Worm (Caenorhabditis elegans): ENCODE data around the gene D1005.4.

DNA sequence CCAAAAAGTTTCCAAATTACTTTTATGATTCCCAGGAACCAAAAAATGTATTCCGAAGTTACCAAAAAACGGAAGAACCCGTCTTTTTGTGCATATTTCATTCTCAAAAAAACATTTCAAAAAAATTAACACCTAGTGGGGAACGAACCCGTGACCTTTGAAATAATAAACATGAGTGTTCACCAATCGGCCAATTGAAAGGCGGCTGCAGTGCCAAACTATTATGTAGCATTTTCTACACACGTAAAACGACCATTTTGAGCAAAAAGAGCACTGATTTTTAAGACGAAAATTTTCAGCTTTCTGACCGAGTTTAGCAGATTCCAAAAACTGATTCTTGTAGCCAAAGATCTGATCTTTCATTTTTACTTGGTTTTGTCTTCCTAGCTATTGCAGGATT is 5.4 kb upstream of the D1005.4 start:
- TF ChIP-seq ceh-88 (GFP tag; IDR thresholded peaks at IDR 0.05) (no peak), ama-1 (optimal IDR thresholded peaks at IDR 0.05) (no peak), tbx-2 (tag; optimal IDR thresholded peaks at IDR 0.05) (no peak), unc-62 (GFP tag; optimal IDR thresholded peaks at IDR 0.05) (no peak), nhr-47 (tag; optimal IDR thresholded peaks at IDR 0.05) (no peak), elt-2 (tag; optimal IDR thresholded peaks at IDR 0.05) (no peak), ceh-90 (tag; optimal IDR thresholded peaks at IDR 0.05) (no peak), lin-35 (GFP tag; optimal IDR thresholded peaks at IDR 0.05) (no peak), nhr-76 (tag; optimal IDR thresholded peaks at IDR 0.05) (no peak), efl-3 (GFP tag; optimal IDR thresholded peaks at IDR 0.05) (no peak)

Measured in whole organism, L1 larva.